Fruit fly (Drosophila melanogaster): Measurements from ENCODE around the gene Mur29B.

dm6 chr2L:8365701-8366643 lies 14.0 kb downstream of the Mur29B start, which contains the start of gene Pp2A-29B:
- no peak for TF ChIP-seq CG1647 (GFP tag; optimal IDR thresholded peaks at IDR 0.05)
- no peak for TF ChIP-seq CG6654 (GFP tag; optimal IDR thresholded peaks at IDR 0.05)
- TF ChIP-seq psq (GFP tag; optimal IDR thresholded peaks at IDR 0.05) = no peak
- TF ChIP-seq CG32772 (GFP tag; IDR thresholded peaks at IDR 0.05) = no peak
- no peak for TF ChIP-seq br (optimal IDR thresholded peaks at IDR 0.05)
- TF ChIP-seq esg (GFP tag; conservative IDR thresholded peaks at IDR 0.05) = no peak
- TF ChIP-seq D19B (GFP tag; optimal IDR thresholded peaks at IDR 0.05) = no peak
